Worm (Caenorhabditis elegans) whole organism, midembryonic: ENCODE results near the gene sam-10.

Experiments
- T22C8.4 ChIP-seq: fragments of 200-800 bp; sonication (Bioruptor generic); IDR thresholded peaks from 2 replicates; pipeline ENCODE4 v1.3.6; 2022; ENCODE audit warnings: missing genetic modification characterization, missing compliant biosample characterization
- cog-1 ChIP-seq: sonication (generic microtip); optimal IDR thresholded peaks from 2 replicates; lab custom pipeline; 2016; ENCODE audit warnings: missing genetic modification characterization, missing compliant biosample characterization
- flt-1 ChIP-seq: fragments of 200-800 bp; sonication (Bioruptor generic); IDR thresholded peaks from 2 replicates; pipeline ENCODE4 v1.3.6; 2022; ENCODE audit warnings: missing genetic modification characterization, missing compliant biosample characterization
- klf-2 ChIP-seq: fragments of 200-800 bp; sonication (Bioruptor generic); conservative IDR thresholded peaks from 2 replicates; pipeline ENCODE4 v1.3.6; 2022; ENCODE audit warnings: missing genetic modification reagents, missing genetic modification characterization, missing compliant biosample characterization
- med-1 ChIP-seq: sonication (generic microtip); optimal IDR thresholded peaks from 2 replicates; lab custom pipeline; 2017; ENCODE audit warnings: missing genetic modification characterization, mild to moderate bottlenecking, missing compliant biosample characterization, antibody characterized with exemption, missing genetic modification reagents; ENCODE audit not compliant: insufficient read depth
- ref-1 ChIP-seq: fragments of 200-800 bp; sonication (Bioruptor generic); conservative IDR thresholded peaks from 2 replicates; pipeline ENCODE4 v1.3.6; 2022; ENCODE audit warnings: missing genetic modification reagents, missing genetic modification characterization, missing compliant biosample characterization
- tab-1 ChIP-seq: fragments of 200-800 bp; sonication (Bioruptor generic); IDR thresholded peaks from 2 replicates; pipeline ENCODE4 v1.3.6; 2022; ENCODE audit warnings: missing genetic modification characterization, missing compliant biosample characterization
- ztf-23 ChIP-seq: fragments of 200-800 bp; sonication (Bioruptor generic); IDR thresholded peaks from 2 replicates; pipeline ENCODE4 v1.3.6; 2022; ENCODE audit warnings: missing genetic modification reagents, missing genetic modification characterization, missing compliant biosample characterization
- ztf-29 ChIP-seq: fragments of 200-800 bp; sonication (Bioruptor generic); IDR thresholded peaks from 2 replicates; pipeline ENCODE4 v1.3.6; 2022; ENCODE audit warnings: missing genetic modification reagents, missing genetic modification characterization, missing compliant biosample characterization

The sam-10 gene

DNA sequence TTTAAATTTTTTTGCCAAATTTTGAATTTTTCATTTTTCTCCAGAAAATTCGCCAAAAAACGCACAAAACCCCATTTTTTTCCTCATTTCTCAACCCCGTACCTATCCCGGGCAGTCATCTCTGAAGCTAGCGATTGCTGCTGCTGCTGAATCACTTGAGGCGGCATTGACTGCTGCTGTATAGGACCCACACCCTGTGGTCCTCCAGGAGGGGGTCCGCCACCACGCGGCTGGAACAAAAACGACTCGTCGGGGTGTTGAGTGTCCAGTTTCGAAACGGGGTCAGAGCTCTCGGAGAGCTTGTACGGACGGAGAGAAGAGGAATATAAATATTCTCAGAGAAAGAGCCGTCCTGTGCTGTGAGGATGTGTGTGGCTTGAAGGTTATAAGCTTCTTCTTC is at the start of gene sam-10:
Gene sam-10, minus strand, starts transcription at position 167 of the 400 bp plus-strand sequence.
- TF ChIP-seq tab-1 (GFP tag; lab: Robert Waterston, UW) (no peak), klf-2 (GFP tag; lab: Robert Waterston, UW) (no peak), med-1 (GFP tag; lab: Kevin White, UChicago) (no peak), ztf-23 (GFP tag; lab: Robert Waterston, UW) (no peak), cog-1 (tag; lab: Kevin White, UChicago) (no peak), flt-1 (GFP tag; lab: Robert Waterston, UW) (no peak), T22C8.4 (GFP tag; lab: Robert Waterston, UW) (no peak), ztf-29 (GFP tag; lab: Robert Waterston, UW) (no peak), ref-1 (GFP tag; lab: Robert Waterston, UW) (no peak)

DNA sequence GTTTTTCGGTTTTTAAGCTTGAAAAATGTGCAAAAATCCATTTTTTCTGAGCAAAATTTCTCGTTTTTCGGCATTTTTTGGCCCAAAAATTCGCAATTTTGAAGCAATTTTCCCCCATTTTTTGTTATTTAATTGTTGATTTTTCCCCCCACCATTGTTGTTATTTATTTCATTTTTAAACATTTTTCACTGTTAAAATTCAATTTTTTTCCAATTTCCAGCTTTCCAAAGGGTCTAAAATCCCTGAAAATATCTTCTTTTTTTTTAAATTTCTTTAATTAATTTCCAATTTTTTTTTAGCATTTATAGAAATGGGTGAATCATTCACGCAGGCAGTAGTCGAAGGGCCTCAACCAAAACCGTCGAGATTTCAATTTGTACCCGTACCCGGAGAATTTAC is 45.8 kb upstream of the sam-10 start, which contains the start of gene Y48C3A.12:
Gene Y48C3A.12, plus strand, starts transcription at position 301 of the 400 bp plus-strand sequence.
- TF ChIP-seq T22C8.4 (GFP tag; lab: Robert Waterston, UW) (no peak), med-1 (GFP tag; lab: Kevin White, UChicago) (no peak), ref-1 (GFP tag; lab: Robert Waterston, UW) (no peak), tab-1 (GFP tag; lab: Robert Waterston, UW) (no peak), ztf-23 (GFP tag; lab: Robert Waterston, UW) (no peak), ztf-29 (GFP tag; lab: Robert Waterston, UW) (no peak), flt-1 (GFP tag; lab: Robert Waterston, UW) (no peak), cog-1 (tag; lab: Kevin White, UChicago) (no peak), klf-2 (GFP tag; lab: Robert Waterston, UW) (no peak)

DNA sequence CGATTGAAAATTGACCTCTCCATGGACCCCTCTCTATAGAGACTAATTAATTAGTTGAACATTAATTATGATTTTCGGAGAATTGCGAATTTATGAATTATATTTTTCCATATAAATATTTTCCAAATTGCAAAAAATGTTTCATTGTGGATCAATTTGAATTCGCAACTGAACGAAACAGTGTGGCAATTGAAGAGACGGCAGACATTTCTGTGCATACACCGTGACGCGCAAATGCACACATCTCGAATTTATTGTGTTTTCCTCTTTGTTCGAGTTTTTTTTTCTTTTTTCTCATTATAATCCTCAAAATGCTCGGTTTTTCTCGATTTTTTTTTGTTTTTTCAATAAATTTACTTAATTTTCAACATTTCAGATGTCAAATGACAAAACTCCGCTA is 38.9 kb upstream of the sam-10 start, which contains the start of gene Y48C3A.20:
Gene Y48C3A.20, plus strand, starts transcription at position 377 of the 400 bp plus-strand sequence.
- no peak for TF ChIP-seq T22C8.4 (GFP tag; lab: Robert Waterston, UW)
- TF ChIP-seq cog-1 (tag; lab: Kevin White, UChicago), result peak; percentile 35

DNA sequence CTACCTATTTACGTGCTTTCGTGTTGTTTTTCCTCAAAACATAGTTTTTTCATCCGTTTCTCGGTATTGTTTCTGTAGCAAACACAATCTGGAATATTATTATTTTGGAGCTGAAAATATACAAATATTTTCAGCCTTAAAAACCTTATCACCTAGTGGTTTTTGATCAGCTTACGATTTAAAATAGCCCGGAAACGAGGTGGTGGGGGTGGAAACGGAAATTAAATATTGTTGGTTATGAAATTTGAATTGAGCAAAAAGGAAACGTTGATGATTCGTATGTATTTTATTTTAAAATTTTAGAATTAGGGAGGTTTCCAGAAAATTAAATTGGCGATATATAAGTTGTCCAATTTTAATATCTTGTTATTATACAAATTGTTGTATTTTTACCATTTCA is 37.5 kb upstream of the sam-10 start:
- no peak for TF ChIP-seq flt-1 (GFP tag; lab: Robert Waterston, UW)
- no peak for TF ChIP-seq ztf-23 (GFP tag; lab: Robert Waterston, UW)
- no peak for TF ChIP-seq ztf-29 (GFP tag; lab: Robert Waterston, UW)
- no peak for TF ChIP-seq klf-2 (GFP tag; lab: Robert Waterston, UW)
- no peak for TF ChIP-seq T22C8.4 (GFP tag; lab: Robert Waterston, UW)
- no peak for TF ChIP-seq cog-1 (tag; lab: Kevin White, UChicago)
- TF ChIP-seq tab-1 (GFP tag; lab: Robert Waterston, UW), result no peak
- no peak for TF ChIP-seq med-1 (GFP tag; lab: Kevin White, UChicago)
- TF ChIP-seq ref-1 (GFP tag; lab: Robert Waterston, UW), result no peak

DNA sequence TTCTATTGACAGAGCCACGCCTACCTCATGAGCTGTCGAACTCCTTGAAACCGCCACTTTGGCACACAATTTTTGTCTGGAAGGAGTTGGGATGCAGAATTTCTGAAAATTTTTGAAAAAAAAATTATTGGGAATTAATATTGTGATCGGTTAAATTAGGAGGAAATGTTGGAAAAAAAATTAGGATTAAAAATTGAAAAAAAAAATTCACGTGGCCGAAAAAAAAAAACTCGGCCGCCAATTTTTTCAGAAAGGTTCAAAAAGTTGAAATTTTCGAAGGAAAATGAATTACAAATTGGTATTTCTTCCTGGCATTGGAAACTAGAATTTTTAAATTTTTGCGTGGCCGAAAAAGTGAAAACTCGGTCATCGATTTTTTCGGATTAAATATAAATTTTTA is 25.8 kb upstream of the sam-10 start, which contains the start of gene dmsr-3:
Gene dmsr-3, minus strand, starts transcription at position 101 of the 400 bp plus-strand sequence.
- TF ChIP-seq flt-1 (GFP tag; lab: Robert Waterston, UW) (no peak), klf-2 (GFP tag; lab: Robert Waterston, UW) (no peak), tab-1 (GFP tag; lab: Robert Waterston, UW) (no peak), T22C8.4 (GFP tag; lab: Robert Waterston, UW) (no peak), cog-1 (tag; lab: Kevin White, UChicago) (no peak), ref-1 (GFP tag; lab: Robert Waterston, UW) (no peak), med-1 (GFP tag; lab: Kevin White, UChicago) (no peak), ztf-23 (GFP tag; lab: Robert Waterston, UW) (no peak), ztf-29 (GFP tag; lab: Robert Waterston, UW) (no peak)

DNA sequence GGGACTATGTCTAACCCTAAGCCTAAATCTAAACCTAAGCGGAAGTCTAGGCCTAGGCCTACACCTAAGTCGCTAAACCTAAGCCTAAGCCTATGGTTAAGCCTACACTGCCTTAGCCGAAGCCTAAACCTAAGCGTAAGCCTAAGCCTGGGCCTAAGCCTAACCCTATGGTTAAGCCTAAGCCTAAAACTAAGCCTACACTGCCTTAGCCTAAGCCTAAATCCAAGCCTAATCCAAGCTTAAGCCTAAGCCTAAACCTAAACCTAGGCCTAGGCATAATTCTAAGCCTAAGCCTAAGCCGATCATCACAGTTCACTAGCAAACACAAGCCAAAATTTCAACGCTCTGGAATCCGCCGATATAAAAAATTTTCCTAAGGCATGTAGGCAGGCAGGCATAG is 11.0 kb upstream of the sam-10 start:
- TF ChIP-seq med-1 (GFP tag; lab: Kevin White, UChicago), result no peak
- TF ChIP-seq klf-2 (GFP tag; lab: Robert Waterston, UW), result no peak
- TF ChIP-seq flt-1 (GFP tag; lab: Robert Waterston, UW), result no peak
- no peak for TF ChIP-seq tab-1 (GFP tag; lab: Robert Waterston, UW)
- TF ChIP-seq T22C8.4 (GFP tag; lab: Robert Waterston, UW), result no peak
- no peak for TF ChIP-seq cog-1 (tag; lab: Kevin White, UChicago)
- TF ChIP-seq ztf-23 (GFP tag; lab: Robert Waterston, UW), result no peak
- TF ChIP-seq ref-1 (GFP tag; lab: Robert Waterston, UW), result no peak
- TF ChIP-seq ztf-29 (GFP tag; lab: Robert Waterston, UW), result no peak

DNA sequence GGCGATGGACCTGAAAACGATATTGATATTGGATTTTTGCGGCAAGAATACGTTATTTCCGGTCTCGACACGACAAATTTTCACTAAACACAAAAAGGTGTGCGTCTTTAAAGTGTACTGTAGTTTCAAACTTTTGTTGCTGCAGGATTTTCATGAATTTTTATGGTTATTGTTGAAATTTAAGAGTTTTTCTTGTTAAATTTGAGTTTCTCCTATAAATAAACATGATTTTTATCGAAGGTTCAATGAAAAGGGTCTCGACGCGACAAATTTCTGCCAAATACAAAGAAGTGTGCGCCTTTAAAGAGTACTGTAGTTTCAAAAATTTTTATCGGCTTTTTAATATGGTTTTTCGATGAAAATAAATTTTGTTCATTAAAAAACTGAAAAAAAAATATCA is 9.7 kb upstream of the sam-10 start:
- no peak for TF ChIP-seq ztf-23 (GFP tag; lab: Robert Waterston, UW)
- no peak for TF ChIP-seq tab-1 (GFP tag; lab: Robert Waterston, UW)
- no peak for TF ChIP-seq cog-1 (tag; lab: Kevin White, UChicago)
- no peak for TF ChIP-seq ref-1 (GFP tag; lab: Robert Waterston, UW)
- TF ChIP-seq flt-1 (GFP tag; lab: Robert Waterston, UW), result no peak
- TF ChIP-seq ztf-29 (GFP tag; lab: Robert Waterston, UW), result no peak
- no peak for TF ChIP-seq klf-2 (GFP tag; lab: Robert Waterston, UW)
- TF ChIP-seq T22C8.4 (GFP tag; lab: Robert Waterston, UW), result no peak
- TF ChIP-seq med-1 (GFP tag; lab: Kevin White, UChicago), result no peak

DNA sequence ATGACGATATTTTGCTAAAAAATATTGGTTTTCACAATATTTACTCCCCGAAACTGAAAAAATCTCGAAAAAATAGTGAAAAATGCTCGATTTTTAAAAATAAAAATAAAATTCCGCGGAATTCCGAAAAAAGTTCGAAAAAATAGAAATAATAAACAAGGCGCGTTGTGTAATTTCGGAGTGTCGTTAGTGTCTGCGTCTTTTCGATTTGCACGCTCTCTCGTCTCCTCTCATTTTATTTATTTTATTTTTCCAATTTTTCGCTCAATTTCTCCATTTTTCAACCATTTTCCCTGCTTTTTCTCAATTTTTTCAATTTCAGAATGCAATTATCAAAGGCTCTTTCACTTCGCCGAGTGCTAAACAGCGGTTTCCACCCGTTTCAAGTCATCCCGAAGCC is 7.6 kb upstream of the sam-10 start, which contains the start of gene mrpl-20:
Gene mrpl-20, plus strand, starts transcription at position 323 of the 400 bp plus-strand sequence.
- no peak for TF ChIP-seq flt-1 (GFP tag; lab: Robert Waterston, UW)

DNA sequence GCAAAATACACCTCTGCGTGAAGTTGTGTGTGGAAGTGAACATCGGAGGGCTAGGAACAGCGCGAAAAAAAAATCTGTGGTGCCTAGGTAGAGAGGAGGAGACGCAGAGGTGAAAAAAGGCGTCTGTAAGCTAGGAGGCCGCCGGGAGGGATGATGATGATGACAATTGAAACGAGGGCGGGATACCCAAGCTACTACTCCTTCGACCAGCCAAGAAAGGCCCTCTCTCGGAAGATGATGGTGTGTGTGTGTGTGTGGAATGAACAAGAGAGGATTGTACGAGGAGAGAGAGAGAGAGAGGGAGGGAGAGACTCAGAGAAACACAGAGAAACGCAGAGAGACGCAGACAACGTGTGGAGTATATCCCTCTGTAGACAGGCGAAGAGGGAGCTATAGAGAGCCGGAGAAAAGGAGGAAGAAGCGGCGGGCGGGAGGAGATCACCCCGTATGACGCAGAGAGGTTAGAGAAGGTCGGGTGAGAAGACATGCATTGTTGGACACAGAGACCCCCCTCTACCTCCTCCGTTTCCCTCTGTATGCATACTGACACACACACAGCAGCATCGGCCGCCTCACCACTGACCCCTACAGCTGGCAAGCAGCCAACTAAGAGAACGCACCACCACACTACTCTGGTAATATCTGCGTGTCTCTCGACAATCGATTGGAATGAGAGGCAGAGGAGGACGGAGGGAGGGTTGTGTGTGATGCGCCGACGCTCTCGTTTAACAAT is 4.8 kb upstream of the sam-10 start:
- TF ChIP-seq T22C8.4 (GFP tag; lab: Robert Waterston, UW), result peak; percentile 96
- peak; percentile 61 for TF ChIP-seq ztf-29 (GFP tag; lab: Robert Waterston, UW)
- TF ChIP-seq med-1 (GFP tag; lab: Kevin White, UChicago), result no peak
- TF ChIP-seq klf-2 (GFP tag; lab: Robert Waterston, UW), result no peak
- TF ChIP-seq ref-1 (GFP tag; lab: Robert Waterston, UW), result 0 out of 2 replicates have a peak, but pooled peaks have one; percentile 20
- peak; percentile 34; the same call in 1 of the 2 replicates for TF ChIP-seq tab-1 (GFP tag; lab: Robert Waterston, UW)
- TF ChIP-seq cog-1 (tag; lab: Kevin White, UChicago), result peak; percentile 94
